Worm (Caenorhabditis elegans) whole organism, mixed stage, embryonic: Measurements from ENCODE around the gene set-31.
A peak's percentile ranks its signal among the peaks of the same experiment; 100 is the strongest.

Experiments used
- M03D4.4 ChIP-seq: sonication (generic microtip); optimal IDR thresholded peaks from 2 replicates; lab custom pipeline; 2017; ENCODE audit warnings: mild to moderate bottlenecking, missing genetic modification characterization, missing compliant biosample characterization
- bed-3 ChIP-seq: fragments of 200-800 bp; sonication (Bioruptor generic); optimal IDR thresholded peaks from 3 replicates; lab custom pipeline; 2018; ENCODE audit warnings: mild to moderate bottlenecking, missing genetic modification characterization, moderate library complexity, missing compliant biosample characterization
- ceh-39 ChIP-seq: fragments of 150-350 bp; optimal IDR thresholded peaks from 2 replicates; lab custom pipeline; 2014; ENCODE audit warnings: missing biosample characterization, missing genetic modification characterization
- ceh-43 ChIP-seq: fragments of 200-800 bp; sonication (Bioruptor generic); optimal IDR thresholded peaks from 2 replicates; lab custom pipeline; 2018; ENCODE audit warnings: mild to moderate bottlenecking, missing genetic modification characterization, moderate library complexity, missing compliant biosample characterization
- ceh-83 ChIP-seq: fragments of 200-800 bp; sonication (Bioruptor generic); optimal IDR thresholded peaks from 2 replicates; lab custom pipeline; 2018; ENCODE audit warnings: mild to moderate bottlenecking, missing genetic modification characterization, missing compliant biosample characterization
- ces-1 ChIP-seq: fragments of 150-350 bp; optimal IDR thresholded peaks from 2 replicates; lab custom pipeline; 2014; ENCODE audit warnings: missing biosample characterization, missing genetic modification reagents, missing genetic modification characterization
- cnd-1 ChIP-seq: fragments of 200-800 bp; sonication (Bioruptor generic); optimal IDR thresholded peaks from 2 replicates; lab custom pipeline; 2018; ENCODE audit warnings: mild to moderate bottlenecking, missing genetic modification characterization, missing compliant biosample characterization
- drap-1 ChIP-seq: fragments of 200-800 bp; sonication (Bioruptor generic); optimal IDR thresholded peaks from 3 replicates; lab custom pipeline; 2018; ENCODE audit warnings: mild to moderate bottlenecking, missing genetic modification characterization, missing compliant biosample characterization
- flh-1 ChIP-seq: fragments of 200-800 bp; sonication (Bioruptor generic); optimal IDR thresholded peaks from 2 replicates; lab custom pipeline; 2018; ENCODE audit warnings: mild to moderate bottlenecking, missing genetic modification characterization, moderate library complexity, missing compliant biosample characterization
- ham-2 ChIP-seq: fragments of 200-800 bp; sonication (Bioruptor generic); optimal IDR thresholded peaks from 2 replicates; lab custom pipeline; 2018; ENCODE audit warnings: mild to moderate bottlenecking, missing genetic modification characterization, missing compliant biosample characterization
- hlh-1 ChIP-seq: fragments of 150-350 bp; optimal IDR thresholded peaks from 2 replicates; lab custom pipeline; 2014; ENCODE audit warnings: missing biosample characterization, missing genetic modification reagents, missing genetic modification characterization
- lin-13 ChIP-seq: fragments of 150-350 bp; optimal IDR thresholded peaks from 2 replicates; lab custom pipeline; 2014; ENCODE audit warnings: missing biosample characterization, missing genetic modification characterization
- lin-32 ChIP-seq: fragments of 200-800 bp; sonication (Bioruptor generic); optimal IDR thresholded peaks from 2 replicates; lab custom pipeline; 2018; ENCODE audit warnings: mild to moderate bottlenecking, missing genetic modification characterization, missing compliant biosample characterization
- lsy-2 ChIP-seq: fragments of 150-350 bp; optimal IDR thresholded peaks from 2 replicates; lab custom pipeline; 2014; ENCODE audit warnings: missing biosample characterization, missing genetic modification characterization
- mab-5 ChIP-seq: fragments of 150-350 bp; optimal IDR thresholded peaks from 2 replicates; lab custom pipeline; 2014; ENCODE audit warnings: missing biosample characterization, missing genetic modification characterization
- mls-2 ChIP-seq: sonication (generic microtip); optimal IDR thresholded peaks from 2 replicates; lab custom pipeline; 2016; ENCODE audit warnings: mild to moderate bottlenecking, missing genetic modification characterization, moderate library complexity, missing compliant biosample characterization
- nhr-12 ChIP-seq: fragments of 150-350 bp; optimal IDR thresholded peaks from 2 replicates; lab custom pipeline; 2014; ENCODE audit warnings: missing biosample characterization, missing genetic modification characterization
- nhr-2 ChIP-seq: fragments of 150-350 bp; optimal IDR thresholded peaks from 2 replicates; lab custom pipeline; 2014; ENCODE audit warnings: missing biosample characterization, missing genetic modification characterization
- nhr-237 ChIP-seq: fragments of 150-350 bp; optimal IDR thresholded peaks from 2 replicates; lab custom pipeline; 2014; ENCODE audit warnings: missing biosample characterization, missing genetic modification characterization
- nhr-28 ChIP-seq: fragments of 150-350 bp; optimal IDR thresholded peaks from 2 replicates; lab custom pipeline; 2014; ENCODE audit warnings: missing biosample characterization, missing genetic modification characterization
- nhr-76 ChIP-seq: sonication (generic microtip); optimal IDR thresholded peaks from 2 replicates; lab custom pipeline; 2017; ENCODE audit warnings: missing biosample characterization, missing genetic modification characterization
- snpc-4 ChIP-seq: fragments of 150-350 bp; optimal IDR thresholded peaks from 2 replicates; lab custom pipeline; 2014; ENCODE audit warnings: missing biosample characterization, missing genetic modification characterization
- sptf-1 ChIP-seq: sonication (generic microtip); optimal IDR thresholded peaks from 2 replicates; lab custom pipeline; 2017; ENCODE audit warnings: mild to moderate bottlenecking, missing genetic modification characterization, moderate library complexity, missing compliant biosample characterization
- tbx-8 ChIP-seq: fragments of 200-800 bp; sonication (Bioruptor generic); optimal IDR thresholded peaks from 2 replicates; lab custom pipeline; 2018; ENCODE audit warnings: mild to moderate bottlenecking, missing genetic modification characterization, moderate library complexity, missing compliant biosample characterization

The set-31 gene

ce11 chrV:14460615-14461102, 43.0 kb downstream of the set-31 start, which contains the start of gene F08H9.2:
Gene F08H9.2, plus strand, starts transcription at chrV:14460665.
- TF ChIP-seq nhr-28 (no peak), snpc-4 (tag; lab: Kevin White, UChicago) (no peak), hlh-1 (tag; lab: Kevin White, UChicago) (no peak)

ce11 chrV:14462653-14463052, 45.0 kb downstream of the set-31 start:
- TF ChIP-seq nhr-12 (tag; lab: Kevin White, UChicago): no peak
- no peak for TF ChIP-seq flh-1 (GFP tag; lab: Kevin White, UChicago)
- TF ChIP-seq lsy-2: no peak
- TF ChIP-seq lin-32 (GFP tag; lab: Kevin White, UChicago): no peak
- no peak for TF ChIP-seq mls-2 (tag; lab: Kevin White, UChicago)
- TF ChIP-seq ces-1 (GFP tag; lab: Kevin White, UChicago): no peak
- TF ChIP-seq nhr-237 (tag; lab: Kevin White, UChicago): no peak
- TF ChIP-seq M03D4.4: no peak
- TF ChIP-seq sptf-1 (tag; lab: Kevin White, UChicago): no peak
- TF ChIP-seq ceh-39 (tag; lab: Kevin White, UChicago): no peak
- TF ChIP-seq ceh-83 (GFP tag; lab: Kevin White, UChicago): no peak
- TF ChIP-seq nhr-76 (tag; lab: Kevin White, UChicago): no peak
- TF ChIP-seq cnd-1 (tag; lab: Kevin White, UChicago): no peak
- no peak for TF ChIP-seq mab-5 (tag; lab: Kevin White, UChicago)
- no peak for TF ChIP-seq drap-1 (GFP tag; lab: Kevin White, UChicago)

DNA sequence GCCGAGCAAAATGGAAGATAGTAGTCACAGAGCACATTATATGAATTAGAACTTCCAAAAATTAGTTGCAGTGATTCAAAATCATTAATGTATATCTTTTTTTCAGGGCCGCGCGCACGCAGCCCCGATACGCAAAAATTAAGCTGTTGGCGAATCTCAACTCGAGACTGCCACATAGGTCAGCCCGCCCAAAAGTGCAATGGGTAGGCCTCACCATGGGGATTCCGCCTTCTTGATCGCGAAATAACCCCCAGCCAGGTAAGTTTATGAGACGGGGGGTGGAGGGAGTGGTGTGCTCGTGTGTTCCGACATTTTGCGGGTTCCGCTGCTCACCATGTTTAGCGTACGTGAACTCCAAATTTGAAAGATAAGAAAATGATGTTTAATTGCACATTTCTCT, 45.4 kb downstream of the set-31 start, which contains the start of gene F08H9.3:
F08H9.3 (minus strand) TSS at position 252 of the 400 bp plus-strand sequence.
- TF ChIP-seq cnd-1 (tag; lab: Kevin White, UChicago) (peak; percentile 7), drap-1 (GFP tag; lab: Kevin White, UChicago) (peak; percentile 14)

ce11 chrV:14464368-14464767, 46.7 kb downstream of the set-31 start, which contains the start of gene F08H9.4:
Gene F08H9.4, minus strand, starts transcription at chrV:14464428.
- no peak for TF ChIP-seq ham-2 (GFP tag; lab: Kevin White, UChicago)
- TF ChIP-seq M03D4.4: no peak
- TF ChIP-seq nhr-76 (tag; lab: Kevin White, UChicago): no peak
- TF ChIP-seq ces-1 (GFP tag; lab: Kevin White, UChicago): no peak
- TF ChIP-seq lin-13: no peak
- no peak for TF ChIP-seq mab-5 (tag; lab: Kevin White, UChicago)

DNA sequence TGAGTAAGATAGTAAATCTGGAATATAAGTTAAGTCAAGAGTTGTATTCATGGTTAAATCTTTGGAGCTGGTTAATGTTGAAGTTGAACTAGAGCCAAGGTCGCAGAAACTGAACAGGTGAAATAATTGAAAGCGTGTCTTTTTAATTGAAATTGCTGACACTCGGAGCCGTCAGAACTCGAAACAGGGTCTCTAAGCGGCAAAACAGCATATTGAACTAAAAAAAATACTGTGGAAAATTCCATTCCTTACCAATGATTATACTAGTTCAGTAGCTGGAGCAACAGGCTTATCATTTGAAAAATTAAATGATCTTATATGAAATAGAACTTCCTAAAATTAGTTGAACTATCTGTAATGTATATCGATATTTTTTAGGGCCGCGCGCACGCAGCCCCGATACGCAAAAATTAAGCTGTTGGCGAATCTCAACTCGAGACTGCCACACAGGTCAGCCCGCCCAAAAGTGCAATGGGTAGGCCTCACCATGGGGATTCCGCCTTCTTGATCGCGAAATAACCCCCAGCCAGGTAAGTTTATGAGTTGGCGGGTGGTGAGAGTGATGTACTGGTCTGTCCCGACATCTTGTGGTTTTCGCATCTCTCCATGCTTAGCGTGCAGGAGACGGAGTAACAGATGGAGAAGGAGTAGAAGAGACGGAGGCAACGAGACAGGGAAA, 50.6 kb downstream of the set-31 start, which contains the start of gene srz-97:
srz-97 (minus strand) TSS at position 51 of the 679 bp plus-strand sequence.
- TF ChIP-seq hlh-1 (tag; lab: Kevin White, UChicago): no peak
- peak; percentile 1 for TF ChIP-seq ceh-83 (GFP tag; lab: Kevin White, UChicago)
- TF ChIP-seq drap-1 (GFP tag; lab: Kevin White, UChicago): peak; percentile 53
- no peak for TF ChIP-seq nhr-237 (tag; lab: Kevin White, UChicago)
- no peak for TF ChIP-seq nhr-2
- TF ChIP-seq nhr-76 (tag; lab: Kevin White, UChicago): no peak
- no peak for TF ChIP-seq M03D4.4
- TF ChIP-seq cnd-1 (tag; lab: Kevin White, UChicago): peak; percentile 64
- no peak for TF ChIP-seq mab-5 (tag; lab: Kevin White, UChicago)
- TF ChIP-seq, all 35 proteins: peak for 3

- no peak for TF ChIP-seq ceh-83 (GFP tag; lab: Kevin White, UChicago)
- TF ChIP-seq drap-1 (GFP tag; lab: Kevin White, UChicago): no peak
- TF ChIP-seq tbx-8 (GFP tag; lab: Kevin White, UChicago): no peak
- no peak for TF ChIP-seq ceh-43
- no peak for TF ChIP-seq bed-3
- no peak for TF ChIP-seq ces-1 (GFP tag; lab: Kevin White, UChicago)
Measured at ce11 chrV:14468931-14469330, 51.2 kb downstream of the set-31 start, which contains the start of gene clec-57. Gene clec-57, plus strand, starts transcription at chrV:14469231.
